Fruit fly (Drosophila melanogaster): ENCODE measurements around the gene CG15258.

dm6 chr2L:15386075-15386474 is 24.6 kb upstream of the CG15258 start:
- TF ChIP-seq usp (GFP tag; optimal IDR thresholded peaks at IDR 0.05) (no peak), pan (optimal IDR thresholded peaks at IDR 0.05) (no peak)

Data from whole organism, wandering third instar larva.